Fruit fly (Drosophila melanogaster): ENCODE measurements around the gene Gart.

- TF ChIP-seq fru (GFP tag; optimal IDR thresholded peaks at IDR 0.05) (peak; percentile 45), Dif (GFP tag; optimal IDR thresholded peaks at IDR 0.05; ENCODE audit: partially characterized antibody) (no peak), Hr78 (GFP tag; optimal IDR thresholded peaks at IDR 0.05) (no peak), psq (GFP tag; optimal IDR thresholded peaks at IDR 0.05) (no peak), Abd-B (GFP tag; optimal IDR thresholded peaks at IDR 0.05) (no peak), Mio (GFP tag; optimal IDR thresholded peaks at IDR 0.05) (no peak), Vsx2 (GFP tag; optimal IDR thresholded peaks at IDR 0.05; ENCODE audit: partially characterized antibody) (no peak), Rel (GFP tag; optimal IDR thresholded peaks at IDR 0.05) (no peak), Rel (tag; optimal IDR thresholded peaks at IDR 0.05) (no peak), h (GFP tag; optimal IDR thresholded peaks at IDR 0.05) (peak; percentile 20), OdsH (GFP tag; optimal IDR thresholded peaks at IDR 0.05) (no peak), dl (GFP tag; optimal IDR thresholded peaks at IDR 0.05; ENCODE audit: insufficient read depth in 1 of 2, partially characterized antibody in 2 of 2) (no peak), sage (GFP tag; optimal IDR thresholded peaks at IDR 0.05) (no peak), usp (GFP tag; optimal IDR thresholded peaks at IDR 0.05) (no peak)
These were observed 32.6 kb downstream of the Gart start for dm6 chr2L:6991085-6991484.
